Worm (Caenorhabditis elegans): ENCODE data around the gene F21H7.2.

ce11 chrV:16229896-16230295 is at the start of gene F21H7.2, which contains the start of gene F21H7.12:
- TF ChIP-seq ref-1 (GFP tag; conservative IDR thresholded peaks at IDR 0.05), result no peak
- TF ChIP-seq cog-1 (tag; optimal IDR thresholded peaks at IDR 0.05), result no peak
- TF ChIP-seq T22C8.4 (GFP tag; IDR thresholded peaks at IDR 0.05), result no peak
- no peak for TF ChIP-seq ztf-29 (GFP tag; IDR thresholded peaks at IDR 0.05)
- TF ChIP-seq tab-1 (GFP tag; IDR thresholded peaks at IDR 0.05), result no peak
- TF ChIP-seq klf-2 (GFP tag; conservative IDR thresholded peaks at IDR 0.05), result no peak
- no peak for TF ChIP-seq flt-1 (GFP tag; IDR thresholded peaks at IDR 0.05)
- no peak for TF ChIP-seq med-1 (GFP tag; optimal IDR thresholded peaks at IDR 0.05; ENCODE audit: insufficient read depth)
- TF ChIP-seq ztf-23 (GFP tag; IDR thresholded peaks at IDR 0.05), result no peak
